Fruit fly (Drosophila melanogaster) whole organism, embryonic: ENCODE measurements around the gene CG2854.

Experiments
- Atf-2 ChIP-seq: fragments of 200-800 bp; sonication (Bioruptor generic); optimal IDR thresholded peaks from 2 replicates; lab custom pipeline; 2016; ENCODE audit warnings: missing biosample characterization, missing genetic modification characterization
- Atf6 ChIP-seq: fragments of 200-800 bp; sonication (Bioruptor generic); IDR thresholded peaks from 2 replicates; pipeline ENCODE4 v1.3.6; 2022; ENCODE audit warnings: missing biosample characterization, missing genetic modification characterization
- CG11398 ChIP-seq: fragments of 200-800 bp; sonication (Bioruptor generic); optimal IDR thresholded peaks from 2 replicates; lab custom pipeline; 2016; ENCODE audit warnings: missing biosample characterization, missing genetic modification characterization
- CG11504 ChIP-seq: fragments of 200-800 bp; sonication (Bioruptor generic); optimal IDR thresholded peaks from 3 replicates; lab custom pipeline; 2019; ENCODE audit warnings: missing biosample characterization, mild to moderate bottlenecking, missing genetic modification characterization, moderate library complexity
- CG12104 ChIP-seq: fragments of 200-800 bp; sonication (Bioruptor generic); optimal IDR thresholded peaks from 3 replicates; lab custom pipeline; 2016; ENCODE audit warnings: missing biosample characterization, missing genetic modification characterization
- CG13624 ChIP-seq: fragments of 200-800 bp; sonication (Bioruptor generic); optimal IDR thresholded peaks from 2 replicates; lab custom pipeline; 2016; ENCODE audit warnings: missing biosample characterization, missing genetic modification characterization
- CG14050 ChIP-seq: fragments of 200-800 bp; sonication (Bioruptor generic); IDR thresholded peaks from 3 replicates; pipeline ENCODE4 v1.3.6; 2022; ENCODE audit warnings: missing biosample characterization, missing genetic modification characterization
- CG17385 ChIP-seq: fragments of 200-800 bp; sonication (Bioruptor generic); optimal IDR thresholded peaks from 3 replicates; lab custom pipeline; 2018; ENCODE audit warnings: missing biosample characterization, mild to moderate bottlenecking, missing genetic modification characterization
- CG1832 ChIP-seq: fragments of 200-800 bp; sonication (Bioruptor generic); optimal IDR thresholded peaks from 2 replicates; lab custom pipeline; 2017; ENCODE audit warnings: missing biosample characterization, mild to moderate bottlenecking, missing genetic modification characterization, inconsistent platforms
- CG18619 ChIP-seq: fragments of 200-800 bp; sonication (Bioruptor generic); optimal IDR thresholded peaks from 3 replicates; lab custom pipeline; 2017; ENCODE audit warnings: missing biosample characterization, mild to moderate bottlenecking, missing genetic modification characterization
- CG2712 ChIP-seq: fragments of 200-800 bp; optimal IDR thresholded peaks from 3 replicates; lab custom pipeline; 2019; ENCODE audit warnings: missing biosample characterization, mild to moderate bottlenecking, missing genetic modification characterization, moderate library complexity
- CG2889 ChIP-seq: fragments of 200-800 bp; sonication (Bioruptor generic); IDR thresholded peaks from 3 replicates; pipeline ENCODE4 v1.3.6; 2022; ENCODE audit warnings: missing biosample characterization, missing genetic modification characterization
- CG30431 ChIP-seq: fragments of 200-800 bp; sonication (Bioruptor generic); optimal IDR thresholded peaks from 2 replicates; lab custom pipeline; 2017; ENCODE audit warnings: missing biosample characterization, missing genetic modification characterization
- CG31388 ChIP-seq: fragments of 200-800 bp; sonication (Bioruptor generic); optimal IDR thresholded peaks from 2 replicates; lab custom pipeline; 2016; ENCODE audit warnings: missing biosample characterization, missing genetic modification characterization
- CG3407 ChIP-seq: fragments of 200-800 bp; sonication (Bioruptor generic); optimal IDR thresholded peaks from 2 replicates; lab custom pipeline; 2018; ENCODE audit warnings: missing biosample characterization, mild to moderate bottlenecking, missing genetic modification characterization
- CG4328 ChIP-seq: fragments of 200-800 bp; sonication (Bioruptor generic); optimal IDR thresholded peaks from 3 replicates; lab custom pipeline; 2017; ENCODE audit warnings: missing biosample characterization, missing genetic modification reagents, missing genetic modification characterization
- CG43689 ChIP-seq: fragments of 200-800 bp; sonication (Bioruptor generic); IDR thresholded peaks from 2 replicates; pipeline ENCODE4 v1.3.6; 2022; ENCODE audit warnings: missing biosample characterization, missing genetic modification characterization
- CG6689 ChIP-seq: fragments of 200-800 bp; sonication (Bioruptor generic); IDR thresholded peaks from 2 replicates; pipeline ENCODE4 v1.3.6; 2022; ENCODE audit warnings: missing biosample characterization, missing genetic modification characterization
- CG7745 ChIP-seq: fragments of 200-800 bp; sonication (Bioruptor generic); optimal IDR thresholded peaks from 2 replicates; lab custom pipeline; 2018; ENCODE audit warnings: missing biosample characterization, mild to moderate bottlenecking, missing genetic modification characterization, moderate library complexity
- CG9437 ChIP-seq: fragments of 200-800 bp; sonication (Bioruptor generic); optimal IDR thresholded peaks from 2 replicates; lab custom pipeline; 2018; ENCODE audit warnings: missing biosample characterization, mild to moderate bottlenecking, missing genetic modification characterization
- CG9876 ChIP-seq: fragments of 200-800 bp; sonication (Bioruptor generic); optimal IDR thresholded peaks from 2 replicates; lab custom pipeline; 2016; ENCODE audit warnings: missing biosample characterization, missing genetic modification characterization
- E2f1 ChIP-seq: fragments of 200-800 bp; sonication (Bioruptor generic); IDR thresholded peaks from 2 replicates; pipeline ENCODE4 v1.3.6; 2022; ENCODE audit warnings: missing biosample characterization, missing genetic modification characterization
- Eip74EF ChIP-seq, 2 experiments: fragments of 200-800 bp in 1 of 2; fragments of >200 bp in 1 of 2; sonication (Bioruptor generic) in 1 of 2; optimal IDR thresholded peaks; 2 replicates each; lab custom pipeline; 2017 to 2019; ENCODE audit warnings: missing biosample characterization in 2 of 2, missing genetic modification characterization in 2 of 2, mild to moderate bottlenecking in 1 of 2, moderate library complexity in 1 of 2
- GATAe ChIP-seq: fragments of 200-800 bp; sonication (Bioruptor generic); conservative IDR thresholded peaks from 2 replicates; pipeline ENCODE4 v1.3.6; 2022; ENCODE audit warnings: missing biosample characterization, missing genetic modification characterization
- Hmx ChIP-seq: fragments of 200-800 bp; sonication (Bioruptor generic); optimal IDR thresholded peaks from 2 replicates; lab custom pipeline; 2016; ENCODE audit warnings: missing biosample characterization, missing genetic modification characterization
- Lhr ChIP-seq: fragments of 200-800 bp; sonication (Bioruptor generic); optimal IDR thresholded peaks from 3 replicates; lab custom pipeline; 2017; ENCODE audit warnings: mild to moderate bottlenecking, missing biosample characterization, missing genetic modification reagents, missing genetic modification characterization
- MBD-R2 ChIP-seq: fragments of 200-800 bp; sonication (Bioruptor generic); IDR thresholded peaks from 2 replicates; pipeline ENCODE4 v1.3.6; 2022; ENCODE audit warnings: missing biosample characterization, missing genetic modification characterization
- NFAT ChIP-seq: fragments of 200-800 bp; sonication (Bioruptor generic); IDR thresholded peaks from 2 replicates; pipeline ENCODE4 v1.3.6; 2022; ENCODE audit warnings: missing biosample characterization, missing genetic modification characterization
- PHDP ChIP-seq: fragments of 200-800 bp; sonication (Bioruptor generic); optimal IDR thresholded peaks from 3 replicates; lab custom pipeline; 2018; ENCODE audit warnings: missing biosample characterization, mild to moderate bottlenecking, missing genetic modification characterization, moderate library complexity
- Ptx1 ChIP-seq: fragments of 200-800 bp; sonication (Bioruptor generic); IDR thresholded peaks from 2 replicates; pipeline ENCODE4 v1.3.6; 2022; ENCODE audit warnings: missing biosample characterization, missing genetic modification characterization
- Sox100B ChIP-seq: fragments of 200-800 bp; sonication (Bioruptor generic); optimal IDR thresholded peaks from 3 replicates; lab custom pipeline; 2018; ENCODE audit warnings: missing biosample characterization, mild to moderate bottlenecking, missing genetic modification characterization
- Vsx1 ChIP-seq: fragments of 200-800 bp; sonication (Bioruptor generic); optimal IDR thresholded peaks from 2 replicates; lab custom pipeline; 2017; ENCODE audit warnings: missing biosample characterization, mild to moderate bottlenecking, missing genetic modification characterization, missing genetic modification reagents
- ac ChIP-seq: fragments of 200-800 bp; sonication (Bioruptor generic); optimal IDR thresholded peaks from 3 replicates; lab custom pipeline; 2017; ENCODE audit warnings: missing biosample characterization, mild to moderate bottlenecking, missing genetic modification characterization
- ase ChIP-seq: fragments of 200-800 bp; sonication (Bioruptor generic); IDR thresholded peaks from 3 replicates; pipeline ENCODE4 v1.3.6; 2022; ENCODE audit warnings: missing biosample characterization, missing genetic modification characterization
- ash1 ChIP-seq: fragments of 200-800 bp; sonication (Bioruptor generic); optimal IDR thresholded peaks from 2 replicates; lab custom pipeline; 2018; ENCODE audit warnings: missing biosample characterization, mild to moderate bottlenecking, missing genetic modification characterization
- ato ChIP-seq: fragments of 200-800 bp; sonication (Bioruptor generic); IDR thresholded peaks from 2 replicates; pipeline ENCODE4 v1.3.6; 2022; ENCODE audit warnings: missing biosample characterization, missing genetic modification characterization; ENCODE audit not compliant: partially characterized antibody
- btn ChIP-seq: fragments of 200-800 bp; sonication (Bioruptor generic); optimal IDR thresholded peaks from 2 replicates; lab custom pipeline; 2016; ENCODE audit warnings: missing biosample characterization, missing genetic modification characterization
- crol ChIP-seq: fragments of 200-800 bp; sonication (Bioruptor generic); IDR thresholded peaks from 2 replicates; pipeline ENCODE4 v1.3.6; 2022; ENCODE audit warnings: missing biosample characterization, missing genetic modification characterization
- exex ChIP-seq: fragments of 200-800 bp; sonication (Bioruptor generic); optimal IDR thresholded peaks from 4 replicates; lab custom pipeline; 2018; ENCODE audit warnings: missing biosample characterization, mild to moderate bottlenecking, missing genetic modification characterization, moderate library complexity
- ind ChIP-seq: fragments of 200-800 bp; sonication (Bioruptor generic); optimal IDR thresholded peaks from 3 replicates; lab custom pipeline; 2016; ENCODE audit warnings: missing biosample characterization, missing genetic modification characterization
- lmd ChIP-seq: fragments of 200-800 bp; sonication (Bioruptor generic); IDR thresholded peaks from 2 replicates; pipeline ENCODE4 v1.3.6; 2022; ENCODE audit warnings: missing biosample characterization, missing genetic modification characterization
- onecut ChIP-seq: fragments of 200-800 bp; sonication (Bioruptor generic); IDR thresholded peaks from 2 replicates; pipeline ENCODE4 v1.3.6; 2022; ENCODE audit warnings: missing biosample characterization, missing genetic modification characterization
- otp ChIP-seq: fragments of 200-800 bp; sonication (Bioruptor generic); IDR thresholded peaks from 3 replicates; pipeline ENCODE4, ENCODE4 v1.3.6; 2022; ENCODE audit warnings: missing biosample characterization, missing genetic modification characterization
- pb ChIP-seq: fragments of 200-800 bp; sonication (Bioruptor generic); optimal IDR thresholded peaks from 3 replicates; lab custom pipeline; 2016; ENCODE audit warnings: missing biosample characterization, missing genetic modification characterization
- prd ChIP-seq, 3 experiments: fragments of >200 bp in 2 of 3; fragments of 200-800 bp in 1 of 3; sonication (Bioruptor generic) in 1 of 3; optimal IDR thresholded peaks in 2 of 3; IDR thresholded peaks in 1 of 3; 2 replicates in 2 of 3; 3 replicates in 1 of 3; pipeline versions ENCODE4 v1.3.6 to Lab custom; 2017 to 2022; ENCODE audit warnings: missing biosample characterization in 1 of 3, missing genetic modification characterization in 1 of 3
- ranshi ChIP-seq: fragments of 200-800 bp; sonication (Bioruptor generic); IDR thresholded peaks from 2 replicates; pipeline ENCODE4 v1.3.6; 2022; ENCODE audit warnings: missing biosample characterization, missing genetic modification characterization
- slp2 ChIP-seq: fragments of 200-800 bp; sonication (Bioruptor generic); optimal IDR thresholded peaks from 2 replicates; lab custom pipeline; 2016; ENCODE audit warnings: missing biosample characterization, missing genetic modification characterization
- sqz ChIP-seq: fragments of 200-800 bp; sonication (Bioruptor generic); optimal IDR thresholded peaks from 3 replicates; lab custom pipeline; 2018; ENCODE audit warnings: missing biosample characterization, mild to moderate bottlenecking, missing genetic modification characterization
- unpg ChIP-seq: fragments of 200-800 bp; sonication (Bioruptor generic); optimal IDR thresholded peaks from 3 replicates; lab custom pipeline; 2018; ENCODE audit warnings: missing biosample characterization, mild to moderate bottlenecking, missing genetic modification characterization, moderate library complexity

CG2854 gene

dm6 chrX:2297428-2298200 lies 29.3 kb upstream of the CG2854 start (continued):
- TF ChIP-seq prd (optimal IDR thresholded peaks at IDR 0.05; lab: Kevin White, UChicago) (no peak), prd (GFP tag; IDR thresholded peaks at IDR 0.05; lab: Robert Waterston, UW) (peak; percentile 99), CG9437 (peak; percentile 91), CG2712 (tag; lab: Kevin White, UChicago) (peak; percentile 98), crol (GFP tag; lab: Robert Waterston, UW) (peak; percentile 98), CG11504 (peak; percentile 98), Lhr (GFP tag; lab: Kevin White, UChicago) (peak; percentile 97), sqz (GFP tag; lab: Kevin White, UChicago) (peak; percentile 97), CG31388 (GFP tag; lab: Kevin White, UChicago) (peak; percentile 97), CG17385 (peak; percentile 97), CG30431 (GFP tag; lab: Kevin White, UChicago) (peak; percentile 98), CG7745 (tag; lab: Kevin White, UChicago) (peak; percentile 65), Ptx1 (GFP tag; lab: Robert Waterston, UW) (peak; percentile 99), CG11398 (GFP tag; lab: Kevin White, UChicago) (peak; percentile 98), CG6689 (GFP tag; lab: Robert Waterston, UW) (peak; percentile 98), lmd (peak; percentile 99), pb (GFP tag; lab: Kevin White, UChicago) (peak; percentile 99), CG13624 (GFP tag; lab: Kevin White, UChicago) (peak; percentile 98), otp (GFP tag; lab: Robert Waterston, UW) (peak; percentile 99), PHDP (tag; lab: Kevin White, UChicago) (peak; percentile 98), CG4328 (peak; percentile 89), CG1832 (no peak), Atf6 (GFP tag; lab: Robert Waterston, UW) (peak; percentile 98), ind (GFP tag; lab: Kevin White, UChicago) (peak; percentile 99), ase (peak; percentile 98), slp2 (GFP tag; lab: Kevin White, UChicago) (peak; percentile 99), ranshi (GFP tag; lab: Robert Waterston, UW) (peak; percentile 99), NFAT (GFP tag; lab: Robert Waterston, UW) (peak; percentile 97), CG3407 (GFP tag; lab: Kevin White, UChicago) (peak; percentile 98), btn (GFP tag; lab: Kevin White, UChicago) (peak; percentile 98), Atf-2 (GFP tag; lab: Kevin White, UChicago) (peak; percentile 98), CG9876 (peak; percentile 98), Sox100B (GFP tag; lab: Kevin White, UChicago) (peak; percentile 97), CG43689 (GFP tag; lab: Robert Waterston, UW) (peak; percentile 96), GATAe (GFP tag; lab: Robert Waterston, UW) (peak; percentile 83), exex (tag; lab: Kevin White, UChicago) (peak; percentile 89), Vsx1 (peak; percentile 94), ash1 (GFP tag; lab: Kevin White, UChicago) (peak; percentile 92), Eip74EF (GFP tag; optimal IDR thresholded peaks at IDR 0.05; lab: Kevin White, UChicago) (peak in 1 of 2 experiments; percentile 98), ato (GFP tag; lab: Robert Waterston, UW) (no peak), CG14050 (GFP tag; lab: Robert Waterston, UW) (peak; percentile 98), unpg (GFP tag; lab: Kevin White, UChicago) (peak; percentile 99), MBD-R2 (GFP tag; lab: Robert Waterston, UW) (peak; percentile 98), CG12104 (GFP tag; lab: Kevin White, UChicago) (peak; percentile 96), onecut (GFP tag; lab: Robert Waterston, UW) (peak; percentile 96), CG18619 (GFP tag; lab: Kevin White, UChicago) (peak; percentile 98), CG2889 (GFP tag; lab: Robert Waterston, UW) (peak; percentile 97), ac (peak; percentile 91), E2f1 (GFP tag; lab: Robert Waterston, UW) (peak; percentile 98), Hmx (GFP tag; lab: Kevin White, UChicago) (peak; percentile 91)
